Worm (Caenorhabditis elegans) whole organism, young adult: ENCODE measurements around the gene mtm-3.

Source experiments
- B0336.3 ChIP-seq: fragments of 200-800 bp; sonication (Bioruptor generic); IDR thresholded peaks from 2 replicates; pipeline ENCODE4 v1.3.6; 2022; ENCODE audit warnings: missing genetic modification characterization, missing compliant biosample characterization
- C06A6.2 ChIP-seq: fragments of 200-800 bp; sonication (Bioruptor generic); conservative IDR thresholded peaks from 2 replicates; pipeline ENCODE4 v1.3.6; 2022; ENCODE audit warnings: missing genetic modification characterization, missing compliant biosample characterization
- F33H1.4 ChIP-seq: fragments of 200-800 bp; sonication (Bioruptor generic); IDR thresholded peaks from 2 replicates; pipeline ENCODE4 v1.3.6; 2022; ENCODE audit warnings: missing genetic modification reagents, missing genetic modification characterization, missing compliant biosample characterization
- K11D2.4 ChIP-seq: fragments of 200-800 bp; sonication (Bioruptor generic); IDR thresholded peaks from 2 replicates; pipeline ENCODE4 v1.3.6; 2022; ENCODE audit warnings: missing genetic modification reagents, missing genetic modification characterization, missing compliant biosample characterization
- K12H6.12 ChIP-seq: fragments of 200-800 bp; sonication (Bioruptor generic); optimal IDR thresholded peaks from 2 replicates; lab custom pipeline; 2018; ENCODE audit warnings: mild to moderate bottlenecking, missing genetic modification characterization, missing compliant biosample characterization
- ama-1 ChIP-seq, 3 experiments: fragments of 150-350 bp in 1 of 3; sonication (generic microtip) in 2 of 3; optimal IDR thresholded peaks; 2 replicates each; lab custom pipeline; 2014 to 2018; ENCODE audit warnings: missing biosample characterization in 2 of 3, missing genetic modification characterization in 2 of 3, missing genetic modification reagents in 2 of 3
- attf-5 ChIP-seq: fragments of 200-800 bp; sonication (Bioruptor generic); optimal IDR thresholded peaks from 2 replicates; lab custom pipeline; 2018; ENCODE audit warnings: mild to moderate bottlenecking, missing genetic modification characterization, missing compliant biosample characterization
- bed-1 ChIP-seq: fragments of 200-800 bp; sonication (Bioruptor generic); IDR thresholded peaks from 2 replicates; pipeline ENCODE4 v1.3.6; 2022; ENCODE audit warnings: missing genetic modification reagents, missing genetic modification characterization, missing compliant biosample characterization
- cebp-1 ChIP-seq, 2 experiments: fragments of 200-800 bp in 1 of 2; sonication (Bioruptor generic) in 1 of 2; sonication (generic microtip) in 1 of 2; IDR thresholded peaks in 1 of 2; optimal IDR thresholded peaks in 1 of 2; 2 replicates each; pipeline versions ENCODE4 v1.3.6 to Lab custom; 2017 to 2022; ENCODE audit warnings: missing compliant biosample characterization in 2 of 2, missing genetic modification characterization in 2 of 2, mild to moderate bottlenecking in 1 of 2, missing genetic modification reagents in 1 of 2, moderate library complexity in 1 of 2
- cebp-2 ChIP-seq: fragments of 200-800 bp; sonication (Bioruptor generic); IDR thresholded peaks from 2 replicates; pipeline ENCODE4 v1.3.6; 2022; ENCODE audit warnings: missing genetic modification characterization, missing compliant biosample characterization
- ceh-27 ChIP-seq: fragments of 200-800 bp; sonication (Bioruptor generic); optimal IDR thresholded peaks from 2 replicates; lab custom pipeline; 2018; ENCODE audit warnings: mild to moderate bottlenecking, missing genetic modification characterization, moderate library complexity, missing compliant biosample characterization
- chd-7 ChIP-seq: sonication (generic microtip); optimal IDR thresholded peaks from 2 replicates; lab custom pipeline; 2016; ENCODE audit warnings: mild to moderate bottlenecking, missing genetic modification characterization, moderate library complexity, missing compliant biosample characterization
- dox-1 ChIP-seq: fragments of 200-800 bp; sonication (Bioruptor generic); IDR thresholded peaks from 2 replicates; pipeline ENCODE4 v1.3.6; 2022; ENCODE audit warnings: missing genetic modification reagents, missing genetic modification characterization, missing compliant biosample characterization
- efl-1 ChIP-seq: fragments of 150-350 bp; optimal IDR thresholded peaks from 2 replicates; lab custom pipeline; 2014; ENCODE audit warnings: missing biosample characterization, missing genetic modification reagents, missing genetic modification characterization
- egl-44 ChIP-seq: fragments of 200-800 bp; sonication (Bioruptor generic); IDR thresholded peaks from 2 replicates; pipeline ENCODE4 v1.3.6; 2022; ENCODE audit warnings: missing genetic modification reagents, missing genetic modification characterization, missing compliant biosample characterization
- ekl-4 ChIP-seq: fragments of 200-800 bp; sonication (Bioruptor generic); IDR thresholded peaks from 2 replicates; pipeline ENCODE4 v1.3.6; 2022; ENCODE audit warnings: missing genetic modification reagents, missing genetic modification characterization, missing compliant biosample characterization
- ets-4 ChIP-seq: fragments of 200-800 bp; sonication (Bioruptor generic); optimal IDR thresholded peaks from 2 replicates; lab custom pipeline; 2018; ENCODE audit warnings: mild to moderate bottlenecking, missing genetic modification characterization, missing compliant biosample characterization
- gei-17 ChIP-seq: fragments of 200-800 bp; sonication (Bioruptor generic); optimal IDR thresholded peaks from 2 replicates; lab custom pipeline; 2018; ENCODE audit warnings: mild to moderate bottlenecking, missing genetic modification characterization, missing compliant biosample characterization
- him-1 ChIP-seq: sonication (generic microtip); optimal IDR thresholded peaks from 2 replicates; lab custom pipeline; 2016; ENCODE audit warnings: missing genotype, missing genetic modification reagents, missing genetic modification characterization, missing compliant biosample characterization
- hmg-1.2 ChIP-seq: fragments of 200-800 bp; sonication (Bioruptor generic); IDR thresholded peaks from 2 replicates; pipeline ENCODE4 v1.3.6; 2022; ENCODE audit warnings: missing genetic modification reagents, missing genetic modification characterization, missing compliant biosample characterization
- hrde-1 ChIP-seq: sonication (generic microtip); optimal IDR thresholded peaks from 2 replicates; lab custom pipeline; 2016; ENCODE audit warnings: missing genetic modification characterization, mild to moderate bottlenecking, missing compliant biosample characterization, moderate library complexity, missing genotype, missing genetic modification reagents, borderline replicate concordance
- lag-1 ChIP-seq: fragments of 200-800 bp; sonication (Bioruptor generic); IDR thresholded peaks from 2 replicates; pipeline ENCODE4 v1.3.6; 2022; ENCODE audit warnings: missing genetic modification reagents, missing genetic modification characterization, missing compliant biosample characterization
- lin-35 ChIP-seq, 3 experiments: fragments of 150-350 bp in 2 of 3; sonication (generic microtip) in 1 of 3; optimal IDR thresholded peaks; 2 replicates each; lab custom pipeline; 2014 to 2018; ENCODE audit warnings: missing biosample characterization in 3 of 3, missing genetic modification characterization in 3 of 3, missing genetic modification reagents in 3 of 3
- lir-1 ChIP-seq: fragments of 200-800 bp; sonication (Bioruptor generic); conservative IDR thresholded peaks from 2 replicates; pipeline ENCODE4 v1.3.6; 2022; ENCODE audit warnings: missing genetic modification reagents, missing genetic modification characterization, missing compliant biosample characterization
- madf-3 ChIP-seq: fragments of 200-800 bp; sonication (Bioruptor generic); IDR thresholded peaks from 2 replicates; pipeline ENCODE4 v1.3.6; 2022; ENCODE audit warnings: missing genetic modification reagents, missing genetic modification characterization, missing compliant biosample characterization
- madf-6 ChIP-seq: fragments of 200-800 bp; sonication (Bioruptor generic); IDR thresholded peaks from 2 replicates; pipeline ENCODE4 v1.3.6; 2022; ENCODE audit warnings: missing genetic modification reagents, missing genetic modification characterization, missing compliant biosample characterization
- mcd-1 ChIP-seq: fragments of 200-800 bp; sonication (Bioruptor generic); IDR thresholded peaks from 2 replicates; pipeline ENCODE4 v1.3.6; 2022; ENCODE audit warnings: missing genetic modification reagents, missing genetic modification characterization, missing compliant biosample characterization
- nfyb-1 ChIP-seq: fragments of 200-800 bp; sonication (Bioruptor generic); IDR thresholded peaks from 2 replicates; pipeline ENCODE4 v1.3.6; 2022; ENCODE audit warnings: missing genetic modification reagents, missing genetic modification characterization, missing compliant biosample characterization
- nhr-120 ChIP-seq: fragments of 200-800 bp; sonication (Bioruptor generic); IDR thresholded peaks from 2 replicates; pipeline ENCODE4 v1.3.6; 2022; ENCODE audit warnings: missing genetic modification characterization, missing compliant biosample characterization
- nhr-80 ChIP-seq: sonication (generic microtip); optimal IDR thresholded peaks from 2 replicates; lab custom pipeline; 2016; ENCODE audit warnings: missing genetic modification characterization, missing compliant biosample characterization
- pha-4 ChIP-seq: fragments of 150-350 bp; sonication (generic microtip); optimal IDR thresholded peaks from 2 replicates; lab custom pipeline; 2014; ENCODE audit warnings: missing biosample characterization, missing genetic modification reagents, missing genetic modification characterization
- repo-1 ChIP-seq: sonication (generic microtip); optimal IDR thresholded peaks from 2 replicates; lab custom pipeline; 2017; ENCODE audit warnings: mild to moderate bottlenecking, missing genetic modification characterization, missing compliant biosample characterization
- snpc-4 ChIP-seq, 5 experiments: fragments of 150-350 bp in 1 of 5; sonication (generic microtip) in 4 of 5; optimal IDR thresholded peaks; 2 replicates each; lab custom pipeline; 2014 to 2018; ENCODE audit warnings: missing genetic modification characterization in 5 of 5, missing biosample characterization in 3 of 5, antibody characterized with exemption in 2 of 5, mild to moderate bottlenecking in 2 of 5, missing compliant biosample characterization in 2 of 5, missing genotype in 2 of 5, moderate library complexity in 2 of 5, missing genetic modification reagents in 1 of 5
- somi-1 ChIP-seq: fragments of 200-800 bp; sonication (Bioruptor generic); optimal IDR thresholded peaks from 2 replicates; lab custom pipeline; 2018; ENCODE audit warnings: mild to moderate bottlenecking, missing genetic modification characterization, missing compliant biosample characterization
- tbp1 ChIP-seq: fragments of 200-800 bp; sonication (Bioruptor generic); optimal IDR thresholded peaks from 2 replicates; lab custom pipeline; 2018; ENCODE audit warnings: mild to moderate bottlenecking, missing genetic modification characterization, missing compliant biosample characterization
- tbx-9 ChIP-seq: sonication (generic microtip); optimal IDR thresholded peaks from 2 replicates; lab custom pipeline; 2016; ENCODE audit warnings: borderline replicate concordance, missing genetic modification characterization, inconsistent platforms, missing compliant biosample characterization
- tlf-1 ChIP-seq: fragments of 200-800 bp; sonication (Bioruptor generic); optimal IDR thresholded peaks from 2 replicates; lab custom pipeline; 2018; ENCODE audit warnings: mild to moderate bottlenecking, missing genetic modification characterization, missing compliant biosample characterization
- zfh-2 ChIP-seq: fragments of 200-800 bp; sonication (Bioruptor generic); conservative IDR thresholded peaks from 2 replicates; pipeline ENCODE4 v1.3.6; 2022; ENCODE audit warnings: missing genetic modification reagents, missing genetic modification characterization, missing compliant biosample characterization
- ztf-22 ChIP-seq: fragments of 200-800 bp; sonication (Bioruptor generic); optimal IDR thresholded peaks from 2 replicates; lab custom pipeline; 2018; ENCODE audit warnings: mild to moderate bottlenecking, missing genetic modification characterization, moderate library complexity, missing compliant biosample characterization
- ztf-26 ChIP-seq: sonication (generic microtip); optimal IDR thresholded peaks from 2 replicates; lab custom pipeline; 2017; ENCODE audit warnings: missing genetic modification characterization, missing compliant biosample characterization

The mtm-3 gene

ce11 chrIII:3800934-3801252 is 626 bp upstream of the mtm-3 start:
- TF ChIP-seq him-1 (tag; lab: Kevin White, UChicago) (peak; percentile 30), hmg-1.2 (GFP tag; lab: Robert Waterston, UW) (no peak), madf-6 (peak; percentile 58; the same call in 1 of the 2 replicates), efl-1 (GFP tag; lab: Kevin White, UChicago) (peak; percentile 60)

DNA sequence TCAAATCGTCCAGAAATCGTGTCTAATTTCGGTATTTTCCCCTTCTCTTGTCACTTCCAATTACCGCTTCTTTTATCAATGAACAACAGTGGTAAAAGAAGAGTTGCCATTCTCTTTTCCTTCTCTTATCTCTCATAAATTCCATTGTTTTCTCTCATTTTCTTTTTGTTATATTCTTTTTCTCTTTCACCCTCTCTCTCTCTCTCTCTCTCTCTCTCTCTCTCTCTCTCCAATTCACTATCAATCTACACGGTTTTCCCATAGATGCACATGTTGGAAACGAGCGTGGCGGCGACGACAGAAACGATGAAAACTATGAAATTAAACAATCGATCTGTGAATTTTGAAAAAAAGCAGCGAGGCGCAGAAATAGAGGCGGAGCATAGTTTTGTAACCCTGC is 1.1 kb downstream of the mtm-3 start:
- TF ChIP-seq cebp-1 (GFP tag; IDR thresholded peaks at IDR 0.05; lab: Robert Waterston, UW) (no peak), cebp-1 (tag; optimal IDR thresholded peaks at IDR 0.05; lab: Kevin White, UChicago) (peak; percentile 25), ets-4 (no peak), nhr-80 (tag; lab: Kevin White, UChicago) (peak; percentile 59), tbp1 (GFP tag; lab: Kevin White, UChicago) (peak; percentile 30), egl-44 (no peak), ama-1 (optimal IDR thresholded peaks at IDR 0.05; lab: Kevin White, UChicago) (peak; percentile 56), ama-1 (GFP tag; optimal IDR thresholded peaks at IDR 0.05; lab: Kevin White, UChicago) (no peak), B0336.3 (GFP tag; lab: Robert Waterston, UW) (peak; percentile 61; the same call in 1 of the 2 replicates), bed-1 (GFP tag; lab: Robert Waterston, UW) (no peak), lir-1 (GFP tag; lab: Robert Waterston, UW) (no peak), madf-3 (0 out of 2 replicates have a peak, but pooled peaks have one; percentile 21), K11D2.4 (GFP tag; lab: Robert Waterston, UW) (peak; percentile 46; the same call in 1 of the 2 replicates), hmg-1.2 (GFP tag; lab: Robert Waterston, UW) (peak; percentile 42; the same call in 1 of the 2 replicates), ceh-27 (no peak), ztf-22 (GFP tag; lab: Kevin White, UChicago) (no peak), F33H1.4 (GFP tag; lab: Robert Waterston, UW) (0 out of 2 replicates have a peak, but pooled peaks have one; percentile 5), lag-1 (no peak), snpc-4 (GFP tag; optimal IDR thresholded peaks at IDR 0.05; lab: Kevin White, UChicago) (no peak), snpc-4 (tag; optimal IDR thresholded peaks at IDR 0.05; lab: Kevin White, UChicago) (peak in 1 of 4 experiments; percentile 0), ztf-26 (tag; lab: Kevin White, UChicago) (peak; percentile 41), somi-1 (GFP tag; lab: Kevin White, UChicago) (peak; percentile 39), dox-1 (GFP tag; lab: Robert Waterston, UW) (peak; percentile 56), attf-5 (GFP tag; lab: Kevin White, UChicago) (peak; percentile 39), nhr-120 (GFP tag; lab: Robert Waterston, UW) (no peak)

- TF ChIP-seq hrde-1 (tag; lab: Kevin White, UChicago) (no peak), nfyb-1 (GFP tag; lab: Robert Waterston, UW) (peak; percentile 93)
These were observed 1.9 kb downstream of the mtm-3 start for ce11 chrIII:3798416-3798815.

DNA sequence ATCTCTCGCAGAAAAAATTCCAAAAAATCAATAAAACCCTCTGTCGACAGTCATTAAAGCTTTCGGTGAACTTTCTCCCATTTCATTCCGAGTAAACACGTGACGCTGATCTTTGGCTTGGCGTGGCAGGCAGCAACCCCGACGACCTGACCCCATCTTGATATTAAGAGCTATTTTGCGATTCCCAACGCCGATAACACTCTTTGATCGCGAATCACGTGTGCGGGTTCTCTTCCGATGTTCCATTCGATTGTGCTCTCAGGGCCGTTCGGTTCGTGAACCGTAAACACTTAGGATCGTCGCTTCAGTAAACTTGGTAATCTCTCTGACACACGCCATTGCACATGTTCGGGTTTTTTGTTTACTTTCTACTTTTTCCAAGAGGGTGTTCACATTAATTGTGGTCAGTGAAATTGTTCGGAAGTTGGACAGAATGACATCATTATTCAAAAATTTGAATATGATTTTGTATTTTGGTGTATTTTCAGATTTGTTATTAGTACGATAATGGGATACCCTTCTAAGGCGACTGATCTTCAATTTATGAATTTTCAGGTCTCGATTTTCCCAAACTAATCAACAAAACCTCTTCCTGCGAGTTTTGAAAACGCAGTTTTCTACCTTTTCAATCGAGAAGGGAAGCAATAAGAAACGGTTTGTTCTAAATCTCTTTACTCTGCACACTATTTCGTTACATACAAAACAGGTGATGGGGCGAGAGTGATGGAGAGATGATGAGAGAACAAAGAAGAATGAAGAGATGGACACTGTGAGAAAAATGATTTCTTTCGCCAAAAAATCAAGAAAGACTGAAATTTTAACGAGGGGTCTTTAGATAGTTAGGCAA is 2.9 kb downstream of the mtm-3 start:
- TF ChIP-seq nfyb-1 (GFP tag; lab: Robert Waterston, UW) (peak; percentile 68; the same call in 1 of the 2 replicates), tbx-9 (tag; lab: Kevin White, UChicago) (no peak), ets-4 (no peak), mcd-1 (GFP tag; lab: Robert Waterston, UW) (0 out of 2 replicates have a peak, but pooled peaks have one; percentile 12), repo-1 (tag; lab: Kevin White, UChicago) (no peak), chd-7 (tag; lab: Kevin White, UChicago) (peak; percentile 24), cebp-2 (no peak), gei-17 (no peak), lag-1 (0 out of 2 replicates have a peak, but pooled peaks have one; percentile 6), tlf-1 (GFP tag; lab: Kevin White, UChicago) (no peak), ekl-4 (GFP tag; lab: Robert Waterston, UW) (0 out of 2 replicates have a peak, but pooled peaks have one; percentile 40), attf-5 (GFP tag; lab: Kevin White, UChicago) (peak; percentile 18), lin-35 (GFP tag; optimal IDR thresholded peaks at IDR 0.05; lab: Kevin White, UChicago) (peak in 1 of 3 experiments; percentile 23), C06A6.2 (GFP tag; lab: Robert Waterston, UW) (peak; percentile 24; the same call in 1 of the 2 replicates), K12H6.12 (tag; lab: Kevin White, UChicago) (peak; percentile 32), pha-4 (tag; lab: Kevin White, UChicago) (peak; percentile 35), zfh-2 (GFP tag; lab: Robert Waterston, UW) (peak; percentile 72; the same call in 1 of the 2 replicates)
